Fruit fly (Drosophila melanogaster): ENCODE measurements around the gene ush.

ush gene

DNA sequence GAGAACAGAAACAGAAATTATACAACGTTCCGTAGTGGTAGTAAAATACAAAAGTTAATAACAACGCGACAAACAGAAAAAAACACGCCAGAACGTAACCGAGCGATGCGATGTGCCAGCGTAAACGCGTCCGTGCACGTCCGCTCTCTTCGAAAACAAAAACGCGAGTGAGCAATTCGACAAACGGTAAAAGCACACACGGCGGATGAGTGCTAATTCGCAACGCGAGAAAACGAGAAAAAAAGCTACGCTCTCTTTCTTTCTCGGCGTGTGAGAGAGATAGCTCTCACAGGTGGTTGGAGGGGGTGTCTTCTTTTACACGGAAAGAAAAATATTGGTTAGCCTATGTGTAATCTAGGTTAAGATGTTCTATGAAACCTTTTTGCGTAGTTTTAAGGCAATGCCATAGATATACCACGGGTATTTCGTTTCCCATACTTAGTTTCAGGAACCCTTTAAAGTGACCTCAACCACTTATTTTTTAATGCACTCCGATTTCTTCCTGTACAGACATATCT, 3.9 kb upstream of the ush start, which contains the start of gene CG4297 (continued):
- no peak for TF ChIP-seq ci (GFP tag; IDR thresholded peaks at IDR 0.05)
- TF ChIP-seq sqz (GFP tag; optimal IDR thresholded peaks at IDR 0.05) = peak; percentile 85
- TF ChIP-seq peb (GFP tag; IDR thresholded peaks at IDR 0.05) = no peak
- peak; percentile 84 for TF ChIP-seq gsb-n (tag; optimal IDR thresholded peaks at IDR 0.05)
- TF ChIP-seq Myb (GFP tag; optimal IDR thresholded peaks at IDR 0.05) = peak; percentile 82
- peak; percentile 89 for TF ChIP-seq wek (GFP tag; optimal IDR thresholded peaks at IDR 0.05)
- no peak for TF ChIP-seq Tbp (GFP tag; optimal IDR thresholded peaks at IDR 0.05)
- TF ChIP-seq PHDP (tag; optimal IDR thresholded peaks at IDR 0.05) = peak; percentile 92
- TF ChIP-seq CG1024 (GFP tag; IDR thresholded peaks at IDR 0.05) = no peak
- no peak for TF ChIP-seq Mrtf (GFP tag; IDR thresholded peaks at IDR 0.05)
- peak; percentile 84 for TF ChIP-seq CG18476 (GFP tag; optimal IDR thresholded peaks at IDR 0.05)
- peak; percentile 81 for TF ChIP-seq vfl (GFP tag; optimal IDR thresholded peaks at IDR 0.05)
- peak; percentile 40 for TF ChIP-seq CG30020 (tag; optimal IDR thresholded peaks at IDR 0.05)
- peak; percentile 86 for TF ChIP-seq CG17385 (GFP tag; optimal IDR thresholded peaks at IDR 0.05)
- peak; percentile 92 for TF ChIP-seq tap (tag; optimal IDR thresholded peaks at IDR 0.05)
- no peak for TF ChIP-seq aop (GFP tag; IDR thresholded peaks at IDR 0.05)
- TF ChIP-seq CG34422 (GFP tag; IDR thresholded peaks at IDR 0.05) = no peak
- peak; percentile 93 for TF ChIP-seq bcd (GFP tag; optimal IDR thresholded peaks at IDR 0.05)
- TF ChIP-seq CG1603 (tag; optimal IDR thresholded peaks at IDR 0.05) = peak; percentile 93
- TF ChIP-seq ac (GFP tag; optimal IDR thresholded peaks at IDR 0.05) = peak; percentile 44
- no peak for TF ChIP-seq CG5953 (GFP tag; IDR thresholded peaks at IDR 0.05)
- TF ChIP-seq CG14860 (GFP tag; IDR thresholded peaks at IDR 0.05; ENCODE audit: partially characterized antibody) = no peak
- TF ChIP-seq CG2875 (GFP tag; optimal IDR thresholded peaks at IDR 0.05) = peak; percentile 94
- TF ChIP-seq zf30C (GFP tag; optimal IDR thresholded peaks at IDR 0.05) = peak; percentile 97
- no peak for TF ChIP-seq fd102C (GFP tag; optimal IDR thresholded peaks at IDR 0.05)
- TF ChIP-seq CG14667 (GFP tag; IDR thresholded peaks at IDR 0.05) = no peak
- no peak for TF ChIP-seq ap (GFP tag; IDR thresholded peaks at IDR 0.05)
- TF ChIP-seq Mes4 (GFP tag; optimal IDR thresholded peaks at IDR 0.05) = peak; percentile 85
- no peak for TF ChIP-seq CG42726 (GFP tag; IDR thresholded peaks at IDR 0.05; ENCODE audit: partially characterized antibody)
- TF ChIP-seq dan (GFP tag; IDR thresholded peaks at IDR 0.05) = no peak
- TF ChIP-seq br (optimal IDR thresholded peaks at IDR 0.05) = no peak
- peak; percentile 84 for TF ChIP-seq croc (GFP tag; conservative IDR thresholded peaks at IDR 0.05)
- peak; percentile 85 for TF ChIP-seq ewg (GFP tag; optimal IDR thresholded peaks at IDR 0.05)
- TF ChIP-seq Vsx1 (GFP tag; optimal IDR thresholded peaks at IDR 0.05) = peak; percentile 88
- no peak for TF ChIP-seq Optix (GFP tag; IDR thresholded peaks at IDR 0.05)
- no peak for TF ChIP-seq usp (GFP tag; optimal IDR thresholded peaks at IDR 0.05)
- TF ChIP-seq CG1529 (GFP tag; optimal IDR thresholded peaks at IDR 0.05) = peak; percentile 91
- peak; percentile 94 for TF ChIP-seq CG12071 (GFP tag; optimal IDR thresholded peaks at IDR 0.05)
- peak; percentile 85 for TF ChIP-seq CG10462 (GFP tag; optimal IDR thresholded peaks at IDR 0.05)
- TF ChIP-seq btn (GFP tag; optimal IDR thresholded peaks at IDR 0.05) = peak; percentile 83
- TF ChIP-seq hkb (optimal IDR thresholded peaks at IDR 0.05) = no peak
- TF ChIP-seq hkb (GFP tag; IDR thresholded peaks at IDR 0.05) = no peak
- TF ChIP-seq unpg (GFP tag; optimal IDR thresholded peaks at IDR 0.05) = peak; percentile 94
- peak; percentile 76 for TF ChIP-seq Nf-YC (tag; optimal IDR thresholded peaks at IDR 0.05)
- TF ChIP-seq hbn (GFP tag; IDR thresholded peaks at IDR 0.05; ENCODE audit: partially characterized antibody) = no peak
- TF ChIP-seq CG16815 (GFP tag; optimal IDR thresholded peaks at IDR 0.05) = peak; percentile 77
- peak; percentile 26 for TF ChIP-seq pzg (GFP tag; optimal IDR thresholded peaks at IDR 0.05)
- peak; percentile 92 for TF ChIP-seq jumu (GFP tag; optimal IDR thresholded peaks at IDR 0.05)
- peak; percentile 91 for TF ChIP-seq Bteb2 (GFP tag; optimal IDR thresholded peaks at IDR 0.05)
- peak; percentile 80 for TF ChIP-seq CG2202 (tag; optimal IDR thresholded peaks at IDR 0.05)
- peak in 1 of 3 experiments; percentile 30 for TF ChIP-seq Stat92E (GFP tag; optimal IDR thresholded peaks at IDR 0.05)
- TF ChIP-seq CG33213 (GFP tag; optimal IDR thresholded peaks at IDR 0.05) = peak; percentile 95

All from whole organism, embryonic.